Worm (Caenorhabditis elegans): ENCODE measurements around the gene rbg-1.

DNA sequence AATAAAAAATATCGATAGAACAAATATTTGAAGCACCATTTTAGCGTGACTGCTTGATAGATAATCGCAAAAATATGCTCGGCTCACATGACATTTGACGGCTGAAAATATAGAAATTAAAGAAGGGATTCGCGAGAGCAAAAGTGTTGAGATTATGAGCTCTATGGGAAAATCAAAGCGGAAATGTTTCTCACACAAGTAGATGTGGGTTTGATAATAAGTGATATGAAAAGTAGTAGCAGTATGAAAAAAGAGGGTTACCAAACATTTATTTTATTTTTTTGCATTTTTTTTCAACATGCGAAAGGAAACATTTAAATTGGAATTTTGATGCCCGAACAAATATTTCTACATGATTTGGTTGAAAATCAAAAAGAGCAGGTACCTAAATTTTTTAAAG is 7.9 kb downstream of the rbg-1 start, which contains the start of gene iglr-1:
- TF ChIP-seq nhr-129 (tag; optimal IDR thresholded peaks at IDR 0.05) (no peak), unc-39 (tag; optimal IDR thresholded peaks at IDR 0.05) (no peak), snpc-4 (tag; optimal IDR thresholded peaks at IDR 0.05) (no peak), nhr-77 (tag; optimal IDR thresholded peaks at IDR 0.05) (no peak), lin-13 (GFP tag; optimal IDR thresholded peaks at IDR 0.05) (no peak), nhr-23 (tag; optimal IDR thresholded peaks at IDR 0.05) (no peak), nhr-12 (tag; optimal IDR thresholded peaks at IDR 0.05) (no peak), gmeb-1 (tag; optimal IDR thresholded peaks at IDR 0.05) (no peak), ama-1 (optimal IDR thresholded peaks at IDR 0.05) (no peak), ztf-1 (GFP tag; conservative IDR thresholded peaks at IDR 0.05) (no peak), nhr-10 (tag; optimal IDR thresholded peaks at IDR 0.05) (no peak), R02D3.7 (tag; optimal IDR thresholded peaks at IDR 0.05) (no peak), Y55F3AM.14 (GFP tag; optimal IDR thresholded peaks at IDR 0.05) (no peak)

Measured in whole organism, L2 larva.